Fruit fly (Drosophila melanogaster) whole organism, embryonic: ENCODE results near the gene Wdr33.

Experiments
- Atf3 ChIP-seq: fragments of 200-800 bp; sonication (Bioruptor generic); optimal IDR thresholded peaks from 3 replicates; lab custom pipeline; 2016; ENCODE audit warnings: missing biosample characterization, missing genetic modification characterization
- CG11695 ChIP-seq: fragments of 200-800 bp; sonication (Bioruptor generic); IDR thresholded peaks from 3 replicates; pipeline ENCODE4 v1.3.6; 2022; ENCODE audit warnings: missing biosample characterization, missing genetic modification characterization
- CG12071 ChIP-seq: fragments of 200-800 bp; sonication (Bioruptor generic); optimal IDR thresholded peaks from 3 replicates; lab custom pipeline; 2018; ENCODE audit warnings: missing biosample characterization, mild to moderate bottlenecking, missing genetic modification characterization
- CG13624 ChIP-seq: fragments of 200-800 bp; sonication (Bioruptor generic); optimal IDR thresholded peaks from 2 replicates; lab custom pipeline; 2016; ENCODE audit warnings: missing biosample characterization, missing genetic modification characterization
- CG14441 ChIP-seq: fragments of 200-800 bp; sonication (Bioruptor generic); IDR thresholded peaks from 2 replicates; pipeline ENCODE4 v1.3.6; 2022; ENCODE audit warnings: missing biosample characterization, missing genetic modification characterization
- CG17568 ChIP-seq: fragments of 200-800 bp; sonication (Bioruptor generic); optimal IDR thresholded peaks from 2 replicates; lab custom pipeline; 2018; ENCODE audit warnings: missing biosample characterization, mild to moderate bottlenecking, missing genetic modification characterization, moderate library complexity
- CG3065 ChIP-seq: fragments of 200-800 bp; sonication (Bioruptor generic); optimal IDR thresholded peaks from 2 replicates; lab custom pipeline; 2016; ENCODE audit warnings: missing biosample characterization, missing genetic modification characterization
- CG32767 ChIP-seq: fragments of 200-800 bp; sonication (Bioruptor generic); IDR thresholded peaks from 2 replicates; pipeline ENCODE4 v1.3.6; 2022; ENCODE audit warnings: missing biosample characterization, missing genetic modification characterization
- CG3838 ChIP-seq: fragments of 200-800 bp; sonication (Bioruptor generic); optimal IDR thresholded peaks from 3 replicates; lab custom pipeline; 2016; ENCODE audit warnings: missing biosample characterization, missing genetic modification characterization
- CG43689 ChIP-seq: fragments of 200-800 bp; sonication (Bioruptor generic); IDR thresholded peaks from 2 replicates; pipeline ENCODE4 v1.3.6; 2022; ENCODE audit warnings: missing biosample characterization, missing genetic modification characterization
- CG4617 ChIP-seq: fragments of 200-800 bp; sonication (Bioruptor generic); optimal IDR thresholded peaks from 3 replicates; lab custom pipeline; 2016; ENCODE audit warnings: missing biosample characterization, missing genetic modification characterization, borderline replicate concordance
- CG4730 ChIP-seq: fragments of 200-800 bp; sonication (Bioruptor generic); IDR thresholded peaks from 2 replicates; pipeline ENCODE4 v1.3.6; 2022; ENCODE audit warnings: missing biosample characterization, missing genetic modification characterization
- CG6254 ChIP-seq: fragments of 200-800 bp; sonication (Bioruptor generic); optimal IDR thresholded peaks from 3 replicates; lab custom pipeline; 2017; ENCODE audit warnings: mild to moderate bottlenecking, missing biosample characterization, missing genetic modification reagents, missing genetic modification characterization
- CG7556 ChIP-seq: fragments of 200-800 bp; sonication (Bioruptor generic); optimal IDR thresholded peaks from 2 replicates; lab custom pipeline; 2017; ENCODE audit warnings: missing biosample characterization, mild to moderate bottlenecking, missing genetic modification characterization
- CG7987 ChIP-seq: fragments of 200-800 bp; sonication (Bioruptor generic); optimal IDR thresholded peaks from 2 replicates; lab custom pipeline; 2018; ENCODE audit warnings: missing biosample characterization, mild to moderate bottlenecking, missing genetic modification characterization, moderate library complexity
- CG9609 ChIP-seq: fragments of 200-800 bp; sonication (Bioruptor generic); optimal IDR thresholded peaks from 3 replicates; lab custom pipeline; 2016; ENCODE audit warnings: missing biosample characterization, missing genetic modification characterization
- CG9932 ChIP-seq: fragments of 200-800 bp; sonication (Bioruptor generic); IDR thresholded peaks from 2 replicates; pipeline ENCODE4 v1.3.6; 2022; ENCODE audit warnings: missing biosample characterization, missing genetic modification characterization
- CoRest ChIP-seq: fragments of 200-800 bp; sonication (Bioruptor generic); optimal IDR thresholded peaks from 3 replicates; lab custom pipeline; 2018; ENCODE audit warnings: missing biosample characterization, mild to moderate bottlenecking, missing genetic modification characterization, moderate library complexity
- Dbx ChIP-seq: fragments of 200-800 bp; sonication (Bioruptor generic); IDR thresholded peaks from 3 replicates; pipeline ENCODE4 v1.3.6; 2022; ENCODE audit warnings: missing biosample characterization, missing genetic modification characterization
- Dll ChIP-seq: fragments of 200-800 bp; sonication (Bioruptor generic); IDR thresholded peaks from 4 replicates; pipeline ENCODE4 v1.3.6; 2022; ENCODE audit warnings: missing biosample characterization, missing genetic modification characterization; ENCODE audit not compliant: partially characterized antibody
- E2f2 ChIP-seq: fragments of 200-800 bp; sonication (Bioruptor generic); IDR thresholded peaks from 2 replicates; pipeline ENCODE4 v1.3.6; 2022; ENCODE audit warnings: missing biosample characterization, missing genetic modification characterization
- Eip74EF ChIP-seq, 2 experiments: fragments of 200-800 bp in 1 of 2; fragments of >200 bp in 1 of 2; sonication (Bioruptor generic) in 1 of 2; optimal IDR thresholded peaks; 2 replicates each; lab custom pipeline; 2017 to 2019; ENCODE audit warnings: missing biosample characterization in 2 of 2, missing genetic modification characterization in 2 of 2, mild to moderate bottlenecking in 1 of 2, moderate library complexity in 1 of 2
- Jarid2 ChIP-seq: fragments of 200-800 bp; sonication (Bioruptor generic); optimal IDR thresholded peaks from 3 replicates; lab custom pipeline; 2017; ENCODE audit warnings: mild to moderate bottlenecking, missing biosample characterization, missing genetic modification reagents, missing genetic modification characterization
- Max ChIP-seq: fragments of 200-800 bp; sonication (Bioruptor generic); optimal IDR thresholded peaks from 2 replicates; lab custom pipeline; 2016; ENCODE audit warnings: missing biosample characterization, mild to moderate bottlenecking, missing genetic modification characterization
- NFAT ChIP-seq: fragments of 200-800 bp; sonication (Bioruptor generic); IDR thresholded peaks from 2 replicates; pipeline ENCODE4 v1.3.6; 2022; ENCODE audit warnings: missing biosample characterization, missing genetic modification characterization
- Pdp1 ChIP-seq, 2 experiments: fragments of 200-800 bp; sonication (Bioruptor generic); optimal IDR thresholded peaks; 3 replicates each; lab custom pipeline; 2016; ENCODE audit warnings: missing biosample characterization in 2 of 2, missing genetic modification characterization in 2 of 2, mild to moderate bottlenecking in 1 of 2, moderate library complexity in 1 of 2
- Scr ChIP-seq: fragments of 200-800 bp; sonication (Bioruptor generic); IDR thresholded peaks from 2 replicates; pipeline ENCODE4 v1.3.6; 2022; ENCODE audit warnings: missing biosample characterization, missing genetic modification characterization; ENCODE audit not compliant: partially characterized antibody
- Tbp ChIP-seq: fragments of >200 bp; optimal IDR thresholded peaks from 2 replicates; lab custom pipeline; 2018; ENCODE audit warnings: missing biosample characterization, missing genetic modification characterization
- chm ChIP-seq: fragments of 200-800 bp; sonication (Bioruptor generic); IDR thresholded peaks from 2 replicates; pipeline ENCODE4 v1.3.6; 2022; ENCODE audit warnings: missing biosample characterization, missing genetic modification characterization
- crol ChIP-seq: fragments of 200-800 bp; sonication (Bioruptor generic); IDR thresholded peaks from 2 replicates; pipeline ENCODE4 v1.3.6; 2022; ENCODE audit warnings: missing biosample characterization, missing genetic modification characterization
- ftz-f1 ChIP-seq: fragments of 200-800 bp; sonication (Bioruptor generic); optimal IDR thresholded peaks from 2 replicates; lab custom pipeline; 2016; ENCODE audit warnings: missing biosample characterization, missing genetic modification characterization
- gce ChIP-seq: fragments of 200-800 bp; sonication (Bioruptor generic); IDR thresholded peaks from 3 replicates; pipeline ENCODE4 v1.3.6; 2022; ENCODE audit warnings: missing biosample characterization, missing genetic modification characterization
- gcm ChIP-seq: fragments of 200-800 bp; sonication (Bioruptor generic); optimal IDR thresholded peaks from 2 replicates; lab custom pipeline; 2019; ENCODE audit warnings: missing biosample characterization, mild to moderate bottlenecking, missing genetic modification characterization, moderate library complexity
- gsb-n ChIP-seq: fragments of 200-800 bp; sonication (Bioruptor generic); optimal IDR thresholded peaks from 3 replicates; lab custom pipeline; 2018; ENCODE audit warnings: missing biosample characterization, mild to moderate bottlenecking, missing genetic modification characterization
- inv ChIP-seq: fragments of 200-800 bp; sonication (Bioruptor generic); IDR thresholded peaks from 2 replicates; pipeline ENCODE4 v1.3.6; 2022; ENCODE audit warnings: missing biosample characterization, missing genetic modification characterization; ENCODE audit not compliant: partially characterized antibody
- nerfin-2 ChIP-seq: fragments of 200-800 bp; sonication (Bioruptor generic); IDR thresholded peaks from 2 replicates; pipeline ENCODE4 v1.3.6; 2022; ENCODE audit warnings: missing biosample characterization, missing genetic modification characterization; ENCODE audit not compliant: partially characterized antibody
- odd ChIP-seq: fragments of 200-800 bp; sonication (Bioruptor generic); optimal IDR thresholded peaks from 2 replicates; lab custom pipeline; 2017; ENCODE audit warnings: missing biosample characterization, mild to moderate bottlenecking, missing genetic modification characterization
- pita ChIP-seq: fragments of 200-800 bp; sonication (Bioruptor generic); optimal IDR thresholded peaks from 2 replicates; lab custom pipeline; 2017; ENCODE audit warnings: missing biosample characterization, mild to moderate bottlenecking, missing genetic modification characterization
- pnt ChIP-seq: fragments of 200-800 bp; sonication (Bioruptor generic); optimal IDR thresholded peaks from 3 replicates; lab custom pipeline; 2016; ENCODE audit warnings: missing biosample characterization, missing genetic modification characterization
- pros ChIP-seq: fragments of 200-800 bp; sonication (Bioruptor generic); optimal IDR thresholded peaks from 3 replicates; lab custom pipeline; 2019; ENCODE audit warnings: missing biosample characterization, mild to moderate bottlenecking, missing genetic modification characterization, moderate library complexity
- ro ChIP-seq: fragments of 200-800 bp; sonication (Bioruptor generic); IDR thresholded peaks from 2 replicates; pipeline ENCODE4 v1.3.6; 2022; ENCODE audit warnings: missing biosample characterization, missing genetic modification characterization
- vfl ChIP-seq: fragments of 200-800 bp; sonication (Bioruptor generic); optimal IDR thresholded peaks from 2 replicates; lab custom pipeline; 2016; ENCODE audit warnings: missing biosample characterization, missing genetic modification characterization

Wdr33 gene

DNA sequence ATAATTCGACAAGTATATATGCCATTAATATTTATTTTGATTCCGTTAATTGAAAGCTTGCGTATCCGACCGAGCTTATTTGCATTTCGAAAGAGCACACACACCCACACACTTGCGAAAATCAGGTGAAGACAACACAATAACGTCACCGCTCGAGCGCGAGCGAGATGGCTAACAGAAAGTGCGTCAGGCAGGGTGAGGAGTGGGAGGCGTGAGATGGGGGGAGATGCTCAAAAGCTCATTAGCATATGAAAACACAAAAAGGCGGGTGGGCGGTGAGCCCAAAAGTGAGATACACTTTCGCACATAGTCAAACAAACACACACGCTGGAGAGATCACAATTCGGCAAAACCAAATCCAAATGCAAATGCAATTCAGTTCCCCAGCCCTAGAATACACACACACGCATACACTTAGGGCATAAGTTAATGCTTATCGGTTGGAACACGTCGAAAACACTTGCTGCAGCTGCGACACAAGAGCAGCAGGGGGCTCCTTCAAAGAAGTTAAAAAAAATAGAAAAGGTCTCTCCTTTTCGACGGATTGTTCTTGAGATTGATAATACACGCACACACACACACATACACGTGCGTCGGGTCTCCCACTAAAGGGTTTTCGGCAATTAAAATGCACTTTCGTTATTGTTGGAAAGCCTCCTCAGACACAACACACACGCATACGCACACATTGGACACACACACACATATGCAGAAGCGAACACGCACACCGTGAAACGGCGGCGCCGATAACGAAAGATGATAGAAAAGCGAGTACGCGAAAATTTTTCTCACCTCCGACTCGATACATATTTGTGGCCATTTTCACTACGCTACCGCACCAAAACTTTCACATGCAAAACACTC lies 12.5 kb upstream of the Wdr33 start (continued):
- TF ChIP-seq Scr, result no peak
- no peak for TF ChIP-seq Dbx (GFP tag; lab: Robert Waterston, UW)
- TF ChIP-seq CG7556 (GFP tag; lab: Kevin White, UChicago), result no peak
- TF ChIP-seq CoRest (tag; lab: Kevin White, UChicago), result no peak
- no peak for TF ChIP-seq CG12071 (GFP tag; lab: Kevin White, UChicago)
- no peak for TF ChIP-seq Atf3 (GFP tag; lab: Kevin White, UChicago)
- TF ChIP-seq NFAT (GFP tag; lab: Robert Waterston, UW), result no peak
- no peak; the same call in 3 of the 4 replicates for TF ChIP-seq Dll (GFP tag; lab: Robert Waterston, UW)
- TF ChIP-seq CG43689 (GFP tag; lab: Robert Waterston, UW), result no peak
- TF ChIP-seq CG4617 (GFP tag; lab: Kevin White, UChicago), result no peak
- TF ChIP-seq Max (GFP tag; lab: Kevin White, UChicago), result no peak
- TF ChIP-seq pros (GFP tag; lab: Kevin White, UChicago), result no peak
- no peak for TF ChIP-seq CG4730 (GFP tag; lab: Robert Waterston, UW)
- TF ChIP-seq gce, result no peak
- peak in 1 of 2 experiments; percentile 45 for TF ChIP-seq Pdp1 (GFP tag; optimal IDR thresholded peaks at IDR 0.05; lab: Kevin White, UChicago)
- no peak for TF ChIP-seq Jarid2
- no peak for TF ChIP-seq CG3838
- no peak for TF ChIP-seq E2f2 (GFP tag; lab: Robert Waterston, UW)
- TF ChIP-seq CG14441 (GFP tag; lab: Robert Waterston, UW), result no peak
- TF ChIP-seq pita (GFP tag; lab: Kevin White, UChicago), result no peak
- TF ChIP-seq gsb-n, result no peak
- no peak for TF ChIP-seq chm (GFP tag; lab: Robert Waterston, UW)
- TF ChIP-seq CG9932, result 0 out of 2 replicates have a peak, but pooled peaks have one; percentile 6
- no peak for TF ChIP-seq gcm
- TF ChIP-seq CG11695 (GFP tag; lab: Robert Waterston, UW), result no peak
- TF ChIP-seq CG3065, result no peak
- no peak for TF ChIP-seq Eip74EF (GFP tag; optimal IDR thresholded peaks at IDR 0.05; lab: Kevin White, UChicago)
- no peak for TF ChIP-seq CG17568 (GFP tag; lab: Kevin White, UChicago)
- no peak for TF ChIP-seq ftz-f1 (GFP tag; lab: Kevin White, UChicago)
- no peak for TF ChIP-seq CG9609
- no peak for TF ChIP-seq odd (GFP tag; lab: Kevin White, UChicago)
- no peak for TF ChIP-seq Tbp
- TF ChIP-seq CG7987 (GFP tag; lab: Kevin White, UChicago), result no peak
- no peak for TF ChIP-seq CG32767 (GFP tag; lab: Robert Waterston, UW)
- TF ChIP-seq CG13624, result no peak
- 0 out of 2 replicates have a peak, but pooled peaks have one; percentile 20 for TF ChIP-seq nerfin-2 (GFP tag; lab: Robert Waterston, UW)
- TF ChIP-seq vfl (GFP tag; lab: Kevin White, UChicago), result no peak
- TF ChIP-seq crol (GFP tag; lab: Robert Waterston, UW), result peak; percentile 72
- TF ChIP-seq ro (GFP tag; lab: Robert Waterston, UW), result no peak
- TF ChIP-seq CG6254, result no peak
- TF ChIP-seq pnt (GFP tag; lab: Kevin White, UChicago), result no peak
- no peak for TF ChIP-seq inv (GFP tag; lab: Robert Waterston, UW)
